Worm (Caenorhabditis elegans) whole organism, young adult: ENCODE data around the gene F42A6.1.

Experiments used
- B0261.1 ChIP-seq: sonication (generic microtip); optimal IDR thresholded peaks from 2 replicates; lab custom pipeline; 2016; ENCODE audit warnings: mild to moderate bottlenecking, missing genetic modification characterization, moderate library complexity, missing compliant biosample characterization
- F23B12.7 ChIP-seq: sonication (generic microtip); optimal IDR thresholded peaks from 2 replicates; lab custom pipeline; 2017; ENCODE audit warnings: missing genetic modification characterization, mild to moderate bottlenecking, missing compliant biosample characterization, antibody characterized with exemption, moderate library complexity; ENCODE audit not compliant: insufficient read depth
- F33H1.4 ChIP-seq: fragments of 200-800 bp; sonication (Bioruptor generic); IDR thresholded peaks from 2 replicates; pipeline ENCODE4 v1.3.6; 2022; ENCODE audit warnings: missing genetic modification reagents, missing genetic modification characterization, missing compliant biosample characterization
- F37B4.10 ChIP-seq: fragments of 200-800 bp; sonication (Bioruptor generic); IDR thresholded peaks from 2 replicates; pipeline ENCODE4 v1.3.6; 2022; ENCODE audit warnings: missing genetic modification characterization, missing compliant biosample characterization
- F39B2.1 ChIP-seq: fragments of 200-800 bp; sonication (Bioruptor generic); IDR thresholded peaks from 2 replicates; pipeline ENCODE4 v1.3.6; 2022; ENCODE audit warnings: missing genetic modification reagents, missing genetic modification characterization, missing compliant biosample characterization
- F57C9.4 ChIP-seq: sonication (generic microtip); optimal IDR thresholded peaks from 2 replicates; lab custom pipeline; 2017; ENCODE audit warnings: mild to moderate bottlenecking, missing genetic modification characterization, missing compliant biosample characterization
- K11D2.4 ChIP-seq: fragments of 200-800 bp; sonication (Bioruptor generic); IDR thresholded peaks from 2 replicates; pipeline ENCODE4 v1.3.6; 2022; ENCODE audit warnings: missing genetic modification reagents, missing genetic modification characterization, missing compliant biosample characterization
- K12H6.12 ChIP-seq: fragments of 200-800 bp; sonication (Bioruptor generic); optimal IDR thresholded peaks from 2 replicates; lab custom pipeline; 2018; ENCODE audit warnings: mild to moderate bottlenecking, missing genetic modification characterization, missing compliant biosample characterization
- T26A5.8 ChIP-seq: sonication (generic microtip); optimal IDR thresholded peaks from 2 replicates; lab custom pipeline; 2016; ENCODE audit warnings: missing genetic modification characterization, missing compliant biosample characterization
- Y56A3A.18 ChIP-seq: fragments of 200-800 bp; sonication (Bioruptor generic); IDR thresholded peaks from 2 replicates; pipeline ENCODE4 v1.3.6; 2022; ENCODE audit warnings: missing genetic modification reagents, missing genetic modification characterization, missing compliant biosample characterization
- atf-7 ChIP-seq: sonication (generic microtip); optimal IDR thresholded peaks from 2 replicates; lab custom pipeline; 2017; ENCODE audit warnings: mild to moderate bottlenecking, missing genetic modification characterization, missing compliant biosample characterization
- bed-2 ChIP-seq: fragments of 200-800 bp; sonication (Bioruptor generic); IDR thresholded peaks from 2 replicates; pipeline ENCODE4 v1.3.6; 2022; ENCODE audit warnings: missing genetic modification reagents, missing genetic modification characterization, missing compliant biosample characterization
- ceh-27 ChIP-seq: fragments of 200-800 bp; sonication (Bioruptor generic); optimal IDR thresholded peaks from 2 replicates; lab custom pipeline; 2018; ENCODE audit warnings: mild to moderate bottlenecking, missing genetic modification characterization, moderate library complexity, missing compliant biosample characterization
- dox-1 ChIP-seq: fragments of 200-800 bp; sonication (Bioruptor generic); IDR thresholded peaks from 2 replicates; pipeline ENCODE4 v1.3.6; 2022; ENCODE audit warnings: missing genetic modification reagents, missing genetic modification characterization, missing compliant biosample characterization
- egl-44 ChIP-seq: fragments of 200-800 bp; sonication (Bioruptor generic); IDR thresholded peaks from 2 replicates; pipeline ENCODE4 v1.3.6; 2022; ENCODE audit warnings: missing genetic modification reagents, missing genetic modification characterization, missing compliant biosample characterization
- egrh-3 ChIP-seq: fragments of 200-800 bp; sonication (Bioruptor generic); IDR thresholded peaks from 2 replicates; pipeline ENCODE4 v1.3.6; 2022; ENCODE audit warnings: missing genetic modification reagents, missing genetic modification characterization, missing compliant biosample characterization
- ekl-4 ChIP-seq: fragments of 200-800 bp; sonication (Bioruptor generic); IDR thresholded peaks from 2 replicates; pipeline ENCODE4 v1.3.6; 2022; ENCODE audit warnings: missing genetic modification reagents, missing genetic modification characterization, missing compliant biosample characterization
- gei-17 ChIP-seq: fragments of 200-800 bp; sonication (Bioruptor generic); optimal IDR thresholded peaks from 2 replicates; lab custom pipeline; 2018; ENCODE audit warnings: mild to moderate bottlenecking, missing genetic modification characterization, missing compliant biosample characterization
- him-1 ChIP-seq: sonication (generic microtip); optimal IDR thresholded peaks from 2 replicates; lab custom pipeline; 2016; ENCODE audit warnings: missing genotype, missing genetic modification reagents, missing genetic modification characterization, missing compliant biosample characterization
- hmg-1.2 ChIP-seq: fragments of 200-800 bp; sonication (Bioruptor generic); IDR thresholded peaks from 2 replicates; pipeline ENCODE4 v1.3.6; 2022; ENCODE audit warnings: missing genetic modification reagents, missing genetic modification characterization, missing compliant biosample characterization
- let-607 ChIP-seq, 2 experiments: fragments of 200-800 bp in 1 of 2; sonication (Bioruptor generic) in 1 of 2; sonication (generic microtip) in 1 of 2; optimal IDR thresholded peaks; 2 replicates each; lab custom pipeline; 2016 to 2018; ENCODE audit warnings: mild to moderate bottlenecking in 2 of 2, missing compliant biosample characterization in 2 of 2, missing genetic modification characterization in 2 of 2, moderate library complexity in 2 of 2, missing genotype in 1 of 2
- lin-26 ChIP-seq: fragments of 200-800 bp; sonication (Bioruptor generic); IDR thresholded peaks from 2 replicates; pipeline ENCODE4 v1.3.6; 2022; ENCODE audit warnings: missing genetic modification reagents, missing genetic modification characterization, missing compliant biosample characterization
- lin-35 ChIP-seq, 3 experiments: fragments of 150-350 bp in 2 of 3; sonication (generic microtip) in 1 of 3; optimal IDR thresholded peaks; 2 replicates each; lab custom pipeline; 2014 to 2018; ENCODE audit warnings: missing biosample characterization in 3 of 3, missing genetic modification characterization in 3 of 3, missing genetic modification reagents in 3 of 3
- lin-40 ChIP-seq: sonication (generic microtip); optimal IDR thresholded peaks from 2 replicates; lab custom pipeline; 2016; ENCODE audit warnings: missing genetic modification characterization, mild to moderate bottlenecking, missing compliant biosample characterization, missing genotype, missing genetic modification reagents
- lin-54 ChIP-seq: fragments of 200-800 bp; sonication (Bioruptor generic); optimal IDR thresholded peaks from 2 replicates; lab custom pipeline; 2018; ENCODE audit warnings: mild to moderate bottlenecking, missing genetic modification characterization, missing compliant biosample characterization
- lir-1 ChIP-seq: fragments of 200-800 bp; sonication (Bioruptor generic); conservative IDR thresholded peaks from 2 replicates; pipeline ENCODE4 v1.3.6; 2022; ENCODE audit warnings: missing genetic modification reagents, missing genetic modification characterization, missing compliant biosample characterization
- lsy-27 ChIP-seq: sonication (generic microtip); optimal IDR thresholded peaks from 2 replicates; lab custom pipeline; 2017; ENCODE audit warnings: missing genetic modification characterization, mild to moderate bottlenecking, missing compliant biosample characterization, antibody characterized with exemption, missing genotype, borderline replicate concordance; ENCODE audit not compliant: insufficient read depth
- madf-10 ChIP-seq: sonication (generic microtip); optimal IDR thresholded peaks from 2 replicates; lab custom pipeline; 2016; ENCODE audit warnings: mild to moderate bottlenecking, missing genetic modification characterization, missing compliant biosample characterization
- madf-3 ChIP-seq: fragments of 200-800 bp; sonication (Bioruptor generic); IDR thresholded peaks from 2 replicates; pipeline ENCODE4 v1.3.6; 2022; ENCODE audit warnings: missing genetic modification reagents, missing genetic modification characterization, missing compliant biosample characterization
- madf-6 ChIP-seq: fragments of 200-800 bp; sonication (Bioruptor generic); IDR thresholded peaks from 2 replicates; pipeline ENCODE4 v1.3.6; 2022; ENCODE audit warnings: missing genetic modification reagents, missing genetic modification characterization, missing compliant biosample characterization
- mcd-1 ChIP-seq: fragments of 200-800 bp; sonication (Bioruptor generic); IDR thresholded peaks from 2 replicates; pipeline ENCODE4 v1.3.6; 2022; ENCODE audit warnings: missing genetic modification reagents, missing genetic modification characterization, missing compliant biosample characterization
- nfya-1 ChIP-seq: sonication (generic microtip); optimal IDR thresholded peaks from 2 replicates; lab custom pipeline; 2017; ENCODE audit warnings: antibody characterized with exemption, missing compliant biosample characterization, missing genetic modification characterization, borderline replicate concordance; ENCODE audit not compliant: insufficient read depth
- nfyb-1 ChIP-seq: fragments of 200-800 bp; sonication (Bioruptor generic); IDR thresholded peaks from 2 replicates; pipeline ENCODE4 v1.3.6; 2022; ENCODE audit warnings: missing genetic modification reagents, missing genetic modification characterization, missing compliant biosample characterization
- nhr-27 ChIP-seq: fragments of 200-800 bp; sonication (Bioruptor generic); optimal IDR thresholded peaks from 2 replicates; lab custom pipeline; 2018; ENCODE audit warnings: mild to moderate bottlenecking, missing genetic modification characterization, moderate library complexity, missing compliant biosample characterization
- nhr-80 ChIP-seq: sonication (generic microtip); optimal IDR thresholded peaks from 2 replicates; lab custom pipeline; 2016; ENCODE audit warnings: missing genetic modification characterization, missing compliant biosample characterization
- nhr-90 ChIP-seq: sonication (generic microtip); optimal IDR thresholded peaks from 2 replicates; lab custom pipeline; 2016; ENCODE audit warnings: missing genotype, mild to moderate bottlenecking, missing genetic modification characterization, missing compliant biosample characterization
- pbrm-1 ChIP-seq: fragments of 200-800 bp; sonication (Bioruptor generic); IDR thresholded peaks from 2 replicates; pipeline ENCODE4 v1.3.6; 2022; ENCODE audit warnings: missing genetic modification reagents, missing genetic modification characterization, missing compliant biosample characterization
- sea-2 ChIP-seq: fragments of 200-800 bp; sonication (Bioruptor generic); IDR thresholded peaks from 2 replicates; pipeline ENCODE4 v1.3.6; 2022; ENCODE audit warnings: missing genetic modification characterization, missing compliant biosample characterization
- somi-1 ChIP-seq: fragments of 200-800 bp; sonication (Bioruptor generic); optimal IDR thresholded peaks from 2 replicates; lab custom pipeline; 2018; ENCODE audit warnings: mild to moderate bottlenecking, missing genetic modification characterization, missing compliant biosample characterization
- sptf-2 ChIP-seq: fragments of 200-800 bp; sonication (Bioruptor generic); optimal IDR thresholded peaks from 2 replicates; lab custom pipeline; 2018; ENCODE audit warnings: mild to moderate bottlenecking, missing genetic modification characterization, missing compliant biosample characterization
- xnd-1 ChIP-seq: sonication (generic microtip); optimal IDR thresholded peaks from 2 replicates; lab custom pipeline; 2016; ENCODE audit warnings: missing genotype, missing genetic modification reagents, missing genetic modification characterization, missing compliant biosample characterization
- zfh-2 ChIP-seq: fragments of 200-800 bp; sonication (Bioruptor generic); conservative IDR thresholded peaks from 2 replicates; pipeline ENCODE4 v1.3.6; 2022; ENCODE audit warnings: missing genetic modification reagents, missing genetic modification characterization, missing compliant biosample characterization
- zim-3 ChIP-seq: sonication (generic microtip); optimal IDR thresholded peaks from 2 replicates; lab custom pipeline; 2017; ENCODE audit warnings: mild to moderate bottlenecking, missing genetic modification characterization, moderate library complexity, missing compliant biosample characterization
- ztf-25 ChIP-seq: fragments of 200-800 bp; sonication (Bioruptor generic); IDR thresholded peaks from 2 replicates; pipeline ENCODE4 v1.3.6; 2022; ENCODE audit warnings: missing genetic modification reagents, missing genetic modification characterization, missing compliant biosample characterization
- ztf-26 ChIP-seq: sonication (generic microtip); optimal IDR thresholded peaks from 2 replicates; lab custom pipeline; 2017; ENCODE audit warnings: missing genetic modification characterization, missing compliant biosample characterization

Gene F42A6.1

DNA sequence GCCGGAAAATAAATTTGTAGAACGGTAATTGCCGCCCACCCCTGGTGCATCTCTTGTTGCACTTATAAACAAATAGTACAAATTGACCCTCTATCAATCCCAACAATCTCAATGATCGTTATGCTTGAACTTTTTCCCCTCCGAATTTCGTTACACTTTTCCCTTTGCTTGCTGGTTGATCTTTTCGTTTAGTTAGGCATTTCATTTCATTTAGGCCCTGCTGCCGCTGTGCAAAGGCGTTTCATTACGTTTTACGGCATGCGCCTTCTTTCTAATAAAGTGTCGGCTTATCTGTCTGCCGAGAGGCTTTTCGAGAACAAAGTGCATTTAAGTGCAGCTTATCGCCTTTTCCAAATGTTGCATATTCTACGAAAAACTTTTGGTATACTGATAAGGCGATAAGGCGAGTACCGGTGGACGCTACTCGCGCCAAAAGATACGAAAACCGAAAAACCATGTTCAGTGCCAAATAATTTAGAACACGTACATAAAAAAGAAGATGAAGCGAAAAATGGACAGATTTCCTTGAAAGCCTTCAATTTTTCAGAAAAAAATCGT lies 44.1 kb upstream of the F42A6.1 start:
- TF ChIP-seq let-607 (tag; optimal IDR thresholded peaks at IDR 0.05; lab: Kevin White, UChicago) (peak in 1 of 2 experiments; percentile 30), nhr-80 (tag; lab: Kevin White, UChicago) (peak; percentile 81), F23B12.7 (tag; lab: Kevin White, UChicago) (no peak), zim-3 (tag; lab: Kevin White, UChicago) (no peak), ztf-25 (GFP tag; lab: Robert Waterston, UW) (no peak)
- TF ChIP-seq, all 124 proteins: peak for 2

DNA sequence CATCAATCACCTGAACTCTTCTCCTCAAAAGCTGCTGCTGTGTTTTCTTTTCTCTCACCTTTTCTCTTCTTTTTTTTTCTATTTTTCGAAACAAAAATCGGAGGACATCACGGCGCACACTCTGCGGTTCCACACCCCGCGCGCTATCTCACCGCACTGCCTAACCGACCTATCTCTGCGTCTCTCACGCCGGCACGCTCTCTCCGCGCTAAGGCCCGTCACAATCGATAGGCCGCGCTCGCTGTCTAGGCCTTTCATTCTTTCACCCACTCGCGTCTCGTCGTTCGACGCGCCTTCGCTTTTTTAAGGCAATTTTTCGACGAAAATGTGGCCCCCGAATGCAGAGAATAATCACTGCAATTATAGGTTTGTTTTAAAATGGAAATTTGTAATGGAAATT lies 43.6 kb upstream of the F42A6.1 start, which contains the start of gene zip-11:
TSS of gene zip-11 (plus strand) at position 34 of the 400 bp plus-strand sequence.
- peak; percentile 62 for TF ChIP-seq madf-10 (tag; lab: Kevin White, UChicago)
- peak; percentile 99 for TF ChIP-seq hmg-1.2 (GFP tag; lab: Robert Waterston, UW)
- no peak for TF ChIP-seq lir-1 (GFP tag; lab: Robert Waterston, UW)
- no peak for TF ChIP-seq xnd-1 (tag; lab: Kevin White, UChicago)
- no peak for TF ChIP-seq sea-2
- peak; percentile 62 for TF ChIP-seq lin-40 (tag; lab: Kevin White, UChicago)
- no peak for TF ChIP-seq ceh-27 (GFP tag; lab: Kevin White, UChicago)
- peak; percentile 69; the same call in 1 of the 2 replicates for TF ChIP-seq Y56A3A.18 (GFP tag; lab: Robert Waterston, UW)
- peak; percentile 99 for TF ChIP-seq zfh-2 (GFP tag; lab: Robert Waterston, UW)
- TF ChIP-seq F33H1.4: 0 out of 2 replicates have a peak, but pooled peaks have one; percentile 13
- no peak for TF ChIP-seq bed-2 (GFP tag; lab: Robert Waterston, UW)
- peak; percentile 28 for TF ChIP-seq gei-17
- TF ChIP-seq nhr-80 (tag; lab: Kevin White, UChicago): peak; percentile 67
- peak; percentile 100 for TF ChIP-seq F57C9.4 (tag; lab: Kevin White, UChicago)
- peak; percentile 71; the same call in 1 of the 2 replicates for TF ChIP-seq egrh-3
- 0 out of 2 replicates have a peak, but pooled peaks have one; percentile 30 for TF ChIP-seq ekl-4 (GFP tag; lab: Robert Waterston, UW)
- peak; percentile 80 for TF ChIP-seq ztf-26 (tag; lab: Kevin White, UChicago)
- TF ChIP-seq nhr-27 (tag; lab: Kevin White, UChicago): no peak
- TF ChIP-seq somi-1 (GFP tag; lab: Kevin White, UChicago): peak; percentile 26
- TF ChIP-seq madf-6 (GFP tag; lab: Robert Waterston, UW): peak; percentile 11; the same call in 1 of the 2 replicates
- peak; percentile 82 for TF ChIP-seq mcd-1
- TF ChIP-seq dox-1: peak; percentile 71
- TF ChIP-seq lin-54 (GFP tag; lab: Kevin White, UChicago): peak; percentile 51
- TF ChIP-seq him-1: no peak
- TF ChIP-seq B0261.1 (tag; lab: Kevin White, UChicago): no peak
- 0 out of 2 replicates have a peak, but pooled peaks have one; percentile 24 for TF ChIP-seq F37B4.10 (GFP tag; lab: Robert Waterston, UW)
- TF ChIP-seq nhr-90 (tag; lab: Kevin White, UChicago): peak; percentile 75
- TF ChIP-seq lsy-27 (tag; lab: Kevin White, UChicago): no peak
- TF ChIP-seq atf-7: peak; percentile 16
- no peak for TF ChIP-seq egl-44
- no peak for TF ChIP-seq F39B2.1 (GFP tag; lab: Robert Waterston, UW)
- TF ChIP-seq lin-35 (GFP tag; optimal IDR thresholded peaks at IDR 0.05; lab: Kevin White, UChicago): peak in 1 of 3 experiments; percentile 54
- no peak for TF ChIP-seq sptf-2 (GFP tag; lab: Kevin White, UChicago)
- TF ChIP-seq K11D2.4 (GFP tag; lab: Robert Waterston, UW): peak; percentile 83
- peak; percentile 69; the same call in 1 of the 2 replicates for TF ChIP-seq nfyb-1 (GFP tag; lab: Robert Waterston, UW)
- 0 out of 2 replicates have a peak, but pooled peaks have one; percentile 36 for TF ChIP-seq pbrm-1 (GFP tag; lab: Robert Waterston, UW)
- peak; percentile 12 to 63 for TF ChIP-seq let-607 (tag; optimal IDR thresholded peaks at IDR 0.05; lab: Kevin White, UChicago)
- TF ChIP-seq lin-26 (GFP tag; lab: Robert Waterston, UW): 0 out of 2 replicates have a peak, but pooled peaks have one; percentile 37
- TF ChIP-seq T26A5.8 (tag; lab: Kevin White, UChicago): no peak
- TF ChIP-seq nfya-1: no peak
- TF ChIP-seq madf-3 (GFP tag; lab: Robert Waterston, UW): 0 out of 2 replicates have a peak, but pooled peaks have one; percentile 54
- TF ChIP-seq K12H6.12 (tag; lab: Kevin White, UChicago): peak; percentile 52
